Worm (Caenorhabditis elegans): Measurements from ENCODE around the gene srv-19.

ce11 chrIV:5884500-5884899 is 10.8 kb upstream of the srv-19 start, which contains the start of gene H04M03.11:
- TF ChIP-seq ztf-23 (GFP tag; IDR thresholded peaks at IDR 0.05) (no peak), ztf-29 (GFP tag; IDR thresholded peaks at IDR 0.05) (no peak), med-1 (GFP tag; optimal IDR thresholded peaks at IDR 0.05; ENCODE audit: insufficient read depth) (no peak), klf-2 (GFP tag; conservative IDR thresholded peaks at IDR 0.05) (no peak), tab-1 (GFP tag; IDR thresholded peaks at IDR 0.05) (no peak), ref-1 (GFP tag; conservative IDR thresholded peaks at IDR 0.05) (no peak), flt-1 (GFP tag; IDR thresholded peaks at IDR 0.05) (no peak)

All from whole organism, midembryonic.